Fruit fly (Drosophila melanogaster): Measurements from ENCODE around the gene iPLA2-VIA.

Gene iPLA2-VIA

DNA sequence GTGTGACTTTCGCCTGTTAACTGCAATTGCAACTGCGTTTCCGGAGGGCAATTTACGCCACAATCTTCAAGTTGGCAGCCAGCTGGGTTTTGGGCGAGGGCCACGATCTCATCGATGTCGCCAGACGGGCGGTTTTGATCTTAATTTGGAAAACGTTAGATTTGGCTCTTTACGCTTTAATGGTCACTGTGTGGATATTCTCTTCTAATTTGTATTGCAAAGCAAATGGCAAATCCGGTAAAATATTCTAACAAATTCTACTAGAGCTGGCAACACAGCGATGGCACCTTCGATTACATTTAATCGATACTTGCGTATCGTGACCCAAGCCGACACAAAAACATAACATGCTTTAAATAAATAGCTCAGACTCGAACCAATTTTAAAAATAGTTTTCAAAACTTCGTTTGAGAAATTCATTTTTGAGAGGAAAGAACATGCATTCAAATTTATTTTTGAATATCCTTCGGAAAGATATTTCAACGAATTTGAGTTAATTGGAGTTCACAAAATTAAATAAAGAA, 27.6 kb downstream of the iPLA2-VIA start, which contains the start of gene I-2 (continued):
- TF ChIP-seq CG34422 (GFP tag; IDR thresholded peaks at IDR 0.05) (peak; percentile 40; the same call in 1 of the 3 replicates), nerfin-2 (GFP tag; IDR thresholded peaks at IDR 0.05; ENCODE audit: partially characterized antibody) (peak; percentile 77), Drgx (GFP tag; IDR thresholded peaks at IDR 0.05) (no peak), trem (tag; optimal IDR thresholded peaks at IDR 0.05) (peak; percentile 47), CTCF (GFP tag; optimal IDR thresholded peaks at IDR 0.05) (peak; percentile 62), YL-1 (GFP tag; optimal IDR thresholded peaks at IDR 0.05) (peak; percentile 19), chinmo (GFP tag; IDR thresholded peaks at IDR 0.05; ENCODE audit: partially characterized antibody) (peak; percentile 61; the same call in 1 of the 4 replicates), Hmr (GFP tag; optimal IDR thresholded peaks at IDR 0.05) (no peak), sug (tag; optimal IDR thresholded peaks at IDR 0.05) (peak; percentile 39), Sry-β (GFP tag; optimal IDR thresholded peaks at IDR 0.05) (peak; percentile 1), CoRest (tag; optimal IDR thresholded peaks at IDR 0.05) (peak; percentile 34), CG4617 (GFP tag; optimal IDR thresholded peaks at IDR 0.05; ENCODE audit: borderline replicate concordance) (peak; percentile 75), CG12155 (GFP tag; optimal IDR thresholded peaks at IDR 0.05) (no peak), corto (GFP tag; optimal IDR thresholded peaks at IDR 0.05) (no peak), CG2889 (GFP tag; IDR thresholded peaks at IDR 0.05) (no peak), CG32767 (GFP tag; IDR thresholded peaks at IDR 0.05) (no peak), lilli (GFP tag; optimal IDR thresholded peaks at IDR 0.05) (peak; percentile 58), Eip74EF (GFP tag; optimal IDR thresholded peaks at IDR 0.05) (no peak), CG2120 (GFP tag; optimal IDR thresholded peaks at IDR 0.05) (peak; percentile 54), Fer1 (GFP tag; optimal IDR thresholded peaks at IDR 0.05) (no peak), Dp (GFP tag; optimal IDR thresholded peaks at IDR 0.05) (peak; percentile 28), Tbp (GFP tag; optimal IDR thresholded peaks at IDR 0.05) (no peak), hbn (GFP tag; IDR thresholded peaks at IDR 0.05; ENCODE audit: partially characterized antibody) (peak; percentile 70), H2.0 (GFP tag; IDR thresholded peaks at IDR 0.05) (no peak), CG32532 (GFP tag; IDR thresholded peaks at IDR 0.05) (no peak), Scr (GFP tag; IDR thresholded peaks at IDR 0.05; ENCODE audit: partially characterized antibody) (peak; percentile 86), lov (optimal IDR thresholded peaks at IDR 0.05) (no peak), lov (GFP tag; IDR thresholded peaks at IDR 0.05) (no peak), sd (tag; optimal IDR thresholded peaks at IDR 0.05) (peak; percentile 55), CG4282 (GFP tag; optimal IDR thresholded peaks at IDR 0.05) (peak; percentile 16), CG2116 (GFP tag; optimal IDR thresholded peaks at IDR 0.05) (peak; percentile 69), stwl (tag; optimal IDR thresholded peaks at IDR 0.05) (peak; percentile 70), Dek (tag; optimal IDR thresholded peaks at IDR 0.05) (peak; percentile 10), CG15601 (tag; optimal IDR thresholded peaks at IDR 0.05) (peak; percentile 44), dati (GFP tag; IDR thresholded peaks at IDR 0.05) (no peak), CG11398 (GFP tag; optimal IDR thresholded peaks at IDR 0.05) (no peak), CG6689 (GFP tag; IDR thresholded peaks at IDR 0.05) (no peak), CG10366 (GFP tag; IDR thresholded peaks at IDR 0.05) (peak; percentile 19; the same call in 1 of the 2 replicates), rib (GFP tag; IDR thresholded peaks at IDR 0.05) (no peak), jing (GFP tag; optimal IDR thresholded peaks at IDR 0.05) (no peak), Dref (GFP tag; IDR thresholded peaks at IDR 0.05) (peak; percentile 92), CG14710 (tag; optimal IDR thresholded peaks at IDR 0.05) (peak; percentile 59), Opbp (GFP tag; IDR thresholded peaks at IDR 0.05; ENCODE audit: partially characterized antibody) (peak; percentile 84), CG3995 (GFP tag; optimal IDR thresholded peaks at IDR 0.05) (peak; percentile 64), CG14860 (GFP tag; IDR thresholded peaks at IDR 0.05; ENCODE audit: partially characterized antibody) (peak; percentile 72), Hmx (GFP tag; optimal IDR thresholded peaks at IDR 0.05) (no peak), ato (GFP tag; IDR thresholded peaks at IDR 0.05; ENCODE audit: partially characterized antibody) (peak; percentile 73), gt (GFP tag; IDR thresholded peaks at IDR 0.05) (no peak), CG15514 (GFP tag; optimal IDR thresholded peaks at IDR 0.05) (peak; percentile 60), CHES-1-like (GFP tag; optimal IDR thresholded peaks at IDR 0.05) (no peak)

All from whole organism, embryonic.